Fruit fly (Drosophila melanogaster) whole organism, wandering third instar larva: ENCODE results near the gene eIF1.

ENCODE experiments used
- CG32264 ChIP-seq: fragments of 200-800 bp; sonication (Bioruptor generic); optimal IDR thresholded peaks from 2 replicates; lab custom pipeline; 2016; ENCODE audit warnings: missing biosample characterization, missing genetic modification characterization
- CG9705 ChIP-seq: fragments of 200-800 bp; sonication (Bioruptor generic); optimal IDR thresholded peaks from 2 replicates; lab custom pipeline; 2018; ENCODE audit warnings: missing biosample characterization, mild to moderate bottlenecking, missing genetic modification characterization
- CrebA ChIP-seq: fragments of 200-800 bp; sonication (Bioruptor generic); optimal IDR thresholded peaks from 2 replicates; lab custom pipeline; 2016; ENCODE audit warnings: missing biosample characterization, mild to moderate bottlenecking, missing genetic modification characterization, borderline replicate concordance
- Dfd ChIP-seq: fragments of >200 bp; optimal IDR thresholded peaks from 2 replicates; lab custom pipeline; 2017; ENCODE audit warnings: missing biosample characterization, missing genetic modification characterization
- Dif ChIP-seq: fragments of 200-275, 200-300 bp; sonication (Bioruptor generic); optimal IDR thresholded peaks from 2 replicates; lab custom pipeline; 2018; ENCODE audit warnings: missing biosample characterization, missing genetic modification characterization; ENCODE audit not compliant: partially characterized antibody
- GATAd ChIP-seq: sonication (Bioruptor generic); optimal IDR thresholded peaks from 2 replicates; lab custom pipeline; 2016; ENCODE audit warnings: missing biosample characterization, missing genetic modification characterization
- HLH106 ChIP-seq: fragments of 200-800 bp; optimal IDR thresholded peaks from 3 replicates; lab custom pipeline; 2019; ENCODE audit warnings: missing biosample characterization, mild to moderate bottlenecking, missing genetic modification characterization, moderate library complexity
- Hnf4 ChIP-seq: fragments of 200-800 bp; sonication (Bioruptor generic); optimal IDR thresholded peaks from 2 replicates; lab custom pipeline; 2016; ENCODE audit warnings: missing biosample characterization, mild to moderate bottlenecking, missing genetic modification characterization
- Hr78 ChIP-seq: fragments of >200 bp; optimal IDR thresholded peaks from 2 replicates; lab custom pipeline; 2017; ENCODE audit warnings: missing biosample characterization, missing genetic modification characterization
- Hr83 ChIP-seq: fragments of 200-300 bp; sonication (Bioruptor generic); optimal IDR thresholded peaks from 2 replicates; lab custom pipeline; 2016; ENCODE audit warnings: missing biosample characterization, mild to moderate bottlenecking, missing genetic modification characterization, moderate library complexity; ENCODE audit not compliant: poor library complexity, severe bottlenecking
- Jra ChIP-seq: sonication (Bioruptor generic); optimal IDR thresholded peaks from 2 replicates; lab custom pipeline; 2016; ENCODE audit warnings: missing biosample characterization, missing genetic modification characterization
- Myc ChIP-seq: fragments of >200 bp; optimal IDR thresholded peaks from 2 replicates; lab custom pipeline; 2017
- OdsH ChIP-seq: fragments of 200-800 bp; sonication (Bioruptor generic); optimal IDR thresholded peaks from 2 replicates; lab custom pipeline; 2016; ENCODE audit warnings: missing biosample characterization, mild to moderate bottlenecking, missing genetic modification characterization
- Rel ChIP-seq, 2 experiments: fragments of 200-800 bp; sonication (Bioruptor generic) in 1 of 2; optimal IDR thresholded peaks; 2 replicates in 1 of 2; 3 replicates in 1 of 2; lab custom pipeline; 2016 to 2019; ENCODE audit warnings: mild to moderate bottlenecking in 2 of 2, missing biosample characterization in 2 of 2, missing genetic modification characterization in 2 of 2, moderate library complexity in 1 of 2
- Sp1 ChIP-seq: fragments of 200-800 bp; sonication (Bioruptor generic); optimal IDR thresholded peaks from 3 replicates; lab custom pipeline; 2019; ENCODE audit warnings: missing biosample characterization, mild to moderate bottlenecking, missing genetic modification characterization, moderate library complexity
- Vsx2 ChIP-seq: fragments of 200-300, 225-300 bp; sonication (Bioruptor generic); optimal IDR thresholded peaks from 2 replicates; lab custom pipeline; 2018; ENCODE audit warnings: missing biosample characterization, missing genetic modification characterization; ENCODE audit not compliant: partially characterized antibody
- br ChIP-seq: fragments of 200-800 bp; sonication (Bioruptor generic); optimal IDR thresholded peaks from 2 replicates; lab custom pipeline; 2016; ENCODE audit warnings: missing biosample characterization, missing genetic modification characterization
- brk ChIP-seq: fragments of 200-800 bp; sonication (Bioruptor generic); optimal IDR thresholded peaks from 2 replicates; lab custom pipeline; 2016; ENCODE audit warnings: missing biosample characterization, mild to moderate bottlenecking, missing genetic modification characterization
- dl ChIP-seq, 2 experiments: fragments of 175-275, 200-275 bp in 1 of 2; fragments of 200-275 bp in 1 of 2; sonication (Bioruptor generic); optimal IDR thresholded peaks; lab custom pipeline; 2018; ENCODE audit warnings: mild to moderate bottlenecking in 2 of 2, missing biosample characterization in 2 of 2, missing genetic modification characterization in 2 of 2, moderate library complexity in 2 of 2; ENCODE audit not compliant: partially characterized antibody in 2 of 2, insufficient read depth in 1 of 2
- dmrt93B ChIP-seq: fragments of 200-800 bp; sonication (Bioruptor generic); optimal IDR thresholded peaks from 2 replicates; lab custom pipeline; 2018; ENCODE audit warnings: missing biosample characterization, mild to moderate bottlenecking, missing genetic modification characterization
- dsf ChIP-seq: sonication (Bioruptor generic); optimal IDR thresholded peaks from 2 replicates; lab custom pipeline; 2016; ENCODE audit warnings: missing biosample characterization, missing genetic modification characterization, borderline replicate concordance
- ey ChIP-seq: fragments of 200-800 bp; sonication (Bioruptor generic); optimal IDR thresholded peaks from 2 replicates; lab custom pipeline; 2016; ENCODE audit warnings: missing biosample characterization, missing genetic modification characterization
- foxo ChIP-seq, 2 experiments: fragments of 200-800 bp; sonication (Bioruptor generic); optimal IDR thresholded peaks; 2 replicates in 1 of 2; 3 replicates in 1 of 2; lab custom pipeline; 2016 to 2017; ENCODE audit warnings: missing biosample characterization in 2 of 2, missing genetic modification characterization in 2 of 2
- fru ChIP-seq: fragments of 200-800 bp; sonication (Bioruptor generic); optimal IDR thresholded peaks from 3 replicates; lab custom pipeline; 2016; ENCODE audit warnings: missing biosample characterization, mild to moderate bottlenecking, missing genetic modification characterization
- h ChIP-seq: fragments of 200-800 bp; sonication (Bioruptor generic); optimal IDR thresholded peaks from 3 replicates; lab custom pipeline; 2016; ENCODE audit warnings: missing biosample characterization, mild to moderate bottlenecking, missing genetic modification characterization
- jim ChIP-seq: fragments of 175-275, 200-325 bp; sonication (Bioruptor generic); optimal IDR thresholded peaks from 2 replicates; lab custom pipeline; 2016; ENCODE audit warnings: missing biosample characterization, mild to moderate bottlenecking, missing genetic modification characterization
- psq ChIP-seq: fragments of 200-800 bp; sonication (Bioruptor generic); optimal IDR thresholded peaks from 3 replicates; lab custom pipeline; 2017; ENCODE audit warnings: missing biosample characterization, mild to moderate bottlenecking, missing genetic modification characterization, moderate library complexity
- rgr ChIP-seq: fragments of 200-800 bp; sonication (Bioruptor generic); optimal IDR thresholded peaks from 3 replicates; lab custom pipeline; 2016; ENCODE audit warnings: missing biosample characterization, mild to moderate bottlenecking, missing genetic modification characterization
- sage ChIP-seq: fragments of 200-800 bp; sonication (Bioruptor generic); optimal IDR thresholded peaks from 2 replicates; lab custom pipeline; 2016; ENCODE audit warnings: missing biosample characterization, mild to moderate bottlenecking, missing genetic modification characterization
- sv ChIP-seq: fragments of 200-800 bp; sonication (Bioruptor generic); optimal IDR thresholded peaks from 3 replicates; lab custom pipeline; 2016; ENCODE audit warnings: missing biosample characterization, missing genetic modification characterization
- tai ChIP-seq: sonication (Bioruptor generic); optimal IDR thresholded peaks from 2 replicates; lab custom pipeline; 2016; ENCODE audit warnings: missing biosample characterization, missing genetic modification characterization
- usp ChIP-seq: fragments of >200 bp; optimal IDR thresholded peaks from 2 replicates; lab custom pipeline; 2017; ENCODE audit warnings: missing biosample characterization, missing genetic modification characterization
- woc ChIP-seq: sonication (Bioruptor generic); optimal IDR thresholded peaks from 2 replicates; lab custom pipeline; 2016; ENCODE audit warnings: missing biosample characterization, mild to moderate bottlenecking, missing genetic modification characterization

eIF1 gene

dm6 chr3L:3251659-3252490, 28.7 kb downstream of the eIF1 start:
- TF ChIP-seq CG32264 (no peak), fru (GFP tag; lab: Kevin White, UChicago) (peak; percentile 26), Vsx2 (GFP tag; lab: Kevin White, UChicago) (peak; percentile 24), woc (GFP tag; lab: Kevin White, UChicago) (peak; percentile 26), tai (GFP tag; lab: Kevin White, UChicago) (peak; percentile 29), psq (peak; percentile 74), Rel (GFP tag; optimal IDR thresholded peaks at IDR 0.05; lab: Kevin White, UChicago) (no peak), Rel (tag; optimal IDR thresholded peaks at IDR 0.05; lab: Kevin White, UChicago) (peak; percentile 29), jim (GFP tag; lab: Kevin White, UChicago) (no peak), Hr83 (GFP tag; lab: Kevin White, UChicago) (peak; percentile 18), sage (GFP tag; lab: Kevin White, UChicago) (no peak), ey (GFP tag; lab: Kevin White, UChicago) (no peak), sv (no peak), br (peak; percentile 35), Jra (GFP tag; lab: Kevin White, UChicago) (peak; percentile 41), brk (GFP tag; lab: Kevin White, UChicago) (peak; percentile 79), dsf (GFP tag; lab: Kevin White, UChicago) (peak; percentile 40), dmrt93B (no peak), Hnf4 (peak; percentile 70), GATAd (GFP tag; lab: Kevin White, UChicago) (peak; percentile 16), Myc (lab: Kevin White, UChicago) (no peak), OdsH (GFP tag; lab: Kevin White, UChicago) (no peak), HLH106 (tag; lab: Kevin White, UChicago) (no peak), Sp1 (GFP tag; lab: Kevin White, UChicago) (no peak), foxo (GFP tag; optimal IDR thresholded peaks at IDR 0.05; lab: Kevin White, UChicago) (no peak), dl (GFP tag; optimal IDR thresholded peaks at IDR 0.05; lab: Kevin White, UChicago; ENCODE audit: insufficient read depth in 1 of 2, partially characterized antibody in 2 of 2) (no peak), h (GFP tag; lab: Kevin White, UChicago) (peak; percentile 27), Hr78 (GFP tag; lab: Kevin White, UChicago) (no peak), rgr (GFP tag; lab: Kevin White, UChicago) (peak; percentile 1), usp (GFP tag; lab: Kevin White, UChicago) (no peak), CrebA (peak; percentile 62)
- TF ChIP-seq, all 38 proteins: peak for 16

dm6 chr3L:3252884-3253283, 29.7 kb downstream of the eIF1 start:
- no peak for TF ChIP-seq ey (GFP tag; lab: Kevin White, UChicago)
- TF ChIP-seq Dfd (GFP tag; lab: Kevin White, UChicago), result no peak
- no peak for TF ChIP-seq Hr78 (GFP tag; lab: Kevin White, UChicago)
- no peak for TF ChIP-seq fru (GFP tag; lab: Kevin White, UChicago)
- no peak for TF ChIP-seq brk (GFP tag; lab: Kevin White, UChicago)
- TF ChIP-seq Hnf4, result no peak
- no peak for TF ChIP-seq br
- no peak for TF ChIP-seq tai (GFP tag; lab: Kevin White, UChicago)
- no peak for TF ChIP-seq woc (GFP tag; lab: Kevin White, UChicago)

- TF ChIP-seq dl (GFP tag; optimal IDR thresholded peaks at IDR 0.05; lab: Kevin White, UChicago; ENCODE audit: insufficient read depth in 1 of 2, partially characterized antibody in 2 of 2) (peak in 1 of 2 experiments; percentile 25), Vsx2 (GFP tag; lab: Kevin White, UChicago) (peak; percentile 59), woc (GFP tag; lab: Kevin White, UChicago) (peak; percentile 62), CG9705 (GFP tag; lab: Kevin White, UChicago) (no peak), Dif (GFP tag; lab: Kevin White, UChicago) (peak; percentile 55)
These were observed 30.5 kb downstream of the eIF1 start for dm6 chr3L:3253631-3254030.
